Fruit fly (Drosophila melanogaster) whole organism, pupa: ENCODE data around the gene CG31867.

Experiments
- CG10348 ChIP-seq: fragments of 200-800 bp; sonication (Bioruptor generic); IDR thresholded peaks from 2 replicates; pipeline ENCODE4 v1.3.6; 2022; ENCODE audit warnings: missing biosample characterization, missing genetic modification characterization
- CG12605 ChIP-seq: fragments of 200-800 bp; sonication (Bioruptor generic); IDR thresholded peaks from 2 replicates; pipeline ENCODE4 v1.3.6; 2022; ENCODE audit warnings: missing biosample characterization, missing genetic modification characterization
- CG13204 ChIP-seq: fragments of 200-800 bp; sonication (Bioruptor generic); optimal IDR thresholded peaks from 2 replicates; lab custom pipeline; 2018; ENCODE audit warnings: missing biosample characterization, mild to moderate bottlenecking, missing genetic modification characterization, moderate library complexity
- CG14655 ChIP-seq: fragments of 200-800 bp; sonication (Bioruptor generic); optimal IDR thresholded peaks from 3 replicates; lab custom pipeline; 2017; ENCODE audit warnings: mild to moderate bottlenecking, missing biosample characterization, missing genetic modification reagents, missing genetic modification characterization
- CG15710 ChIP-seq: fragments of 200-800 bp; sonication (Bioruptor generic); optimal IDR thresholded peaks from 2 replicates; lab custom pipeline; 2018; ENCODE audit warnings: missing biosample characterization, mild to moderate bottlenecking, missing genetic modification characterization, moderate library complexity
- CG17806 ChIP-seq: fragments of 200-800 bp; sonication (Bioruptor generic); optimal IDR thresholded peaks from 2 replicates; lab custom pipeline; 2018; ENCODE audit warnings: missing biosample characterization, mild to moderate bottlenecking, missing genetic modification characterization, moderate library complexity
- CG32121 ChIP-seq: fragments of 200-800 bp; sonication (Bioruptor generic); IDR thresholded peaks from 2 replicates; pipeline ENCODE4 v1.3.6; 2022; ENCODE audit warnings: missing biosample characterization, missing genetic modification characterization
- CG34367 ChIP-seq: fragments of 200-800 bp; sonication (Bioruptor generic); optimal IDR thresholded peaks from 2 replicates; lab custom pipeline; 2018; ENCODE audit warnings: missing biosample characterization, mild to moderate bottlenecking, missing genetic modification characterization
- CG4496 ChIP-seq: fragments of 200-800 bp; sonication (Bioruptor generic); IDR thresholded peaks from 3 replicates; pipeline ENCODE4 v1.3.6; 2022; ENCODE audit warnings: missing biosample characterization, missing genetic modification characterization
- CG8159 ChIP-seq: fragments of 200-800 bp; sonication (Bioruptor generic); optimal IDR thresholded peaks from 3 replicates; lab custom pipeline; 2018; ENCODE audit warnings: missing biosample characterization, mild to moderate bottlenecking, missing genetic modification characterization, moderate library complexity
- CG8301 ChIP-seq: fragments of 200-800 bp; sonication (Bioruptor generic); optimal IDR thresholded peaks from 2 replicates; lab custom pipeline; 2018; ENCODE audit warnings: missing biosample characterization, mild to moderate bottlenecking, missing genetic modification characterization
- CG9948 ChIP-seq: fragments of 200-800 bp; sonication (Bioruptor generic); optimal IDR thresholded peaks from 2 replicates; lab custom pipeline; 2018; ENCODE audit warnings: missing biosample characterization, mild to moderate bottlenecking, missing genetic modification characterization, moderate library complexity
- D1 ChIP-seq: fragments of 200-800 bp; sonication (Bioruptor generic); optimal IDR thresholded peaks from 2 replicates; lab custom pipeline; 2018; ENCODE audit warnings: missing biosample characterization, mild to moderate bottlenecking, missing genetic modification characterization, moderate library complexity
- EcR ChIP-seq: fragments of 200-800 bp; sonication (Bioruptor generic); optimal IDR thresholded peaks from 3 replicates; lab custom pipeline; 2019; ENCODE audit warnings: missing biosample characterization, missing genetic modification characterization, mild to moderate bottlenecking, moderate library complexity, missing genetic modification reagents
- Ets98B ChIP-seq: fragments of 200-800 bp; sonication (Bioruptor generic); IDR thresholded peaks from 2 replicates; pipeline ENCODE4 v1.3.6; 2022; ENCODE audit warnings: missing biosample characterization, missing genetic modification characterization
- Pif1A ChIP-seq: fragments of 200-800 bp; sonication (Bioruptor generic); optimal IDR thresholded peaks from 3 replicates; lab custom pipeline; 2016; ENCODE audit warnings: missing biosample characterization, missing genetic modification characterization
- Pif1B ChIP-seq: fragments of 200-800 bp; sonication (Bioruptor generic); optimal IDR thresholded peaks from 3 replicates; lab custom pipeline; 2016; ENCODE audit warnings: missing biosample characterization, missing genetic modification characterization
- Snoo ChIP-seq: fragments of 200-800 bp; sonication (Bioruptor generic); optimal IDR thresholded peaks from 3 replicates; lab custom pipeline; 2017; ENCODE audit warnings: missing biosample characterization, mild to moderate bottlenecking, missing genetic modification characterization, inconsistent platforms
- fd96Ca ChIP-seq: fragments of 200-800 bp; sonication (Bioruptor generic); IDR thresholded peaks from 3 replicates; pipeline ENCODE4 v1.3.6; 2022; ENCODE audit warnings: missing biosample characterization, missing genetic modification characterization
- gl ChIP-seq: fragments of 200-800 bp; sonication (Bioruptor generic); optimal IDR thresholded peaks from 2 replicates; lab custom pipeline; 2018; ENCODE audit warnings: missing biosample characterization, mild to moderate bottlenecking, missing genetic modification characterization
- rn ChIP-seq: fragments of 200-800 bp; sonication (Bioruptor generic); IDR thresholded peaks from 2 replicates; pipeline ENCODE4 v1.3.6; 2022; ENCODE audit warnings: missing biosample characterization, missing genetic modification characterization

Gene CG31867

DNA sequence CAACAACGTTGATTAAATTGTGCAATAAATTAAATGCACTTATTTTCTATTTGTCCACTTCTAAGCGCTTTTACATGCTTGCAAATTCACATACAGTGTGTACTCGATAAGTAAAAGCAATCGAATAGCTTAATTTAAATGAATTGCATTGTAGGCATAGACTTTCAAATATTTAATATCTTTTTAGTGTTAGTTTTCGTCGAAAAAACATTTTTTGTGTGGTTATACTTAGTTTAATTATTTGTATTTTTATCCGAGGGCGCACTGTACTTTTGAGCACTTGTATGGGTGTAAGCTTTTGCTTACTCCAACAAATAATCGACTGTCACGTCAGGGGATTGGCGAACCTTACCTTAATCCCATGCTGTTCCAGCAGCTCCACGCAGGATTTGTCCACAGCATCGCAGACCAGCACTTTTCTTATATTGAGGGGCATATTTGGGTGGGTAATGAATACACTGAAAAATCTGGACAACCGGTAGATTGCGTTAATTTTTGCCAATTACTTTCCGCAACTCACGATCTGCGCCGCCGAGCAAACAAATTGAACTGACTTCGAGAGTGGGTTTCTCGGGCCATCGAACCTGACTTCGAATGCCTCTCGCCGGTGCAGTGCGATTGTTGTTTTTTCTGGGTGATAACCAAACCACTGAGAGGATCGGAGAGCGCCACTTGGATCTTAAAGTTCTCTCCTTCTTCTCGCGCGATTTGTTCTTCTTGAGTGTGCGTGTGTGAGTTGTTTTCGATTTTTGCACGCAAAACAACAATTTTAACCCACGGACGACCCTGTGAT, 10.1 kb upstream of the CG31867 start, which contains the start of gene CG6287:
Gene CG6287, minus strand, starts transcription at position 556 of the 793 bp plus-strand sequence.
- no peak for TF ChIP-seq CG13204 (GFP tag; lab: Kevin White, UChicago)
- TF ChIP-seq CG34367 (tag; lab: Kevin White, UChicago), result peak; percentile 85
- TF ChIP-seq Ets98B (GFP tag; lab: Robert Waterston, UW), result peak; percentile 97
- TF ChIP-seq rn (GFP tag; lab: Robert Waterston, UW), result peak; percentile 94
- TF ChIP-seq CG12605, result peak; percentile 87
- TF ChIP-seq CG9948, result peak; percentile 92
- peak; percentile 95 for TF ChIP-seq CG8301 (tag; lab: Kevin White, UChicago)
- peak; percentile 93 for TF ChIP-seq Snoo (tag; lab: Kevin White, UChicago)
- TF ChIP-seq Pif1A (GFP tag; lab: Kevin White, UChicago), result peak; percentile 94
- TF ChIP-seq fd96Ca (GFP tag; lab: Robert Waterston, UW), result peak; percentile 81
- TF ChIP-seq EcR (GFP tag; lab: Kevin White, UChicago), result peak; percentile 99
- TF ChIP-seq CG10348, result peak; percentile 87
- TF ChIP-seq CG32121, result peak; percentile 97
- TF ChIP-seq CG14655 (GFP tag; lab: Kevin White, UChicago), result peak; percentile 94
- peak; percentile 90 for TF ChIP-seq CG15710 (tag; lab: Kevin White, UChicago)
- peak; percentile 93 for TF ChIP-seq CG17806
- TF ChIP-seq gl (tag; lab: Kevin White, UChicago), result peak; percentile 71
- peak; percentile 57 for TF ChIP-seq D1
- TF ChIP-seq CG4496 (GFP tag; lab: Robert Waterston, UW), result peak; percentile 98
- peak; percentile 92 for TF ChIP-seq CG8159 (tag; lab: Kevin White, UChicago)
- TF ChIP-seq Pif1B (GFP tag; lab: Kevin White, UChicago), result peak; percentile 86
- TF ChIP-seq, all 21 proteins: peak for 20

DNA sequence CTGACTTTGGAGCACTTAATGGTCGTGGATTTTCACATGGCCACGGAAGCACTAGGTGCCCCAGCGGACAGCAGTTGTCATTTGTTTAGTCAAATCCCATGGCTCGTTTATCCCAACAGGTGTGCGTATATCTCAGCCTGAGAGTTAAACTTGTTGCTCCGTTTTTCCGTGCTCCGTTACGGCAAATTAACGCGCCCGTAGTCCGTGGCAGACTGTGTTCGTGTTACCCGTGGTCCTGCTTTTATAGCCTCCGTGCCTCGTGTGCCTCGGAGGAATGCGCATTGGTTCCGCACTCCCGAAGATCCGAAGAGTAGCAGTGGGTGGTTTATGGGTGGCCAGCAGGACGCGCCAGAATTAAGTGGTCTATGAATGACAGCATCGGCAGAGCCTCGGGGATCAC, 3.8 kb upstream of the CG31867 start, which contains the start of gene Gyc32E:
Gene Gyc32E, minus strand, starts transcription at position 133 of the 400 bp plus-strand sequence.
- TF ChIP-seq Pif1A (GFP tag; lab: Kevin White, UChicago) (no peak), EcR (GFP tag; lab: Kevin White, UChicago) (no peak), CG17806 (no peak), CG4496 (GFP tag; lab: Robert Waterston, UW) (no peak), Pif1B (GFP tag; lab: Kevin White, UChicago) (no peak), CG34367 (tag; lab: Kevin White, UChicago) (no peak), CG15710 (tag; lab: Kevin White, UChicago) (no peak), fd96Ca (GFP tag; lab: Robert Waterston, UW) (no peak), Ets98B (GFP tag; lab: Robert Waterston, UW) (no peak), CG8159 (tag; lab: Kevin White, UChicago) (no peak), Snoo (tag; lab: Kevin White, UChicago) (no peak), CG13204 (GFP tag; lab: Kevin White, UChicago) (no peak), CG32121 (no peak), CG14655 (GFP tag; lab: Kevin White, UChicago) (no peak), CG12605 (no peak), gl (tag; lab: Kevin White, UChicago) (no peak)

DNA sequence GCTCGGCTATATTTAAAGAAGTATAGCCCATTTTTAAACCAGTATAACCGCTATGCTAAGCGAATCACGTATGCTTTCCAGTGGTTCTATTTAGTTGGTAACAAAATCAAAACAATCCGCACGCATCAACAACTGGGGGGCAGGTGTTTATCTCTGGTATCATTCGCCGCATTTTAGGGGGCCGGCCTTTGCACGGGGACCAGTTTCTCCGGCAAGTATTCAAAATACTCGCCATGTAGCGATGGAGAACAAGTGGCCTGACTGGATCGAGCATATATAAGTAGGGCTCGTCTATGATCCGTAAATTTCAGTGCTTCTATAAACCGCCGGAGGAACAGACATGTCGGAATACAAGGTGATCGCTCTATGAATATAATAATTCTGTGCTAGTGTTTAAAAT, 9.1 kb downstream of the CG31867 start, which contains the start of gene hgo:
Gene hgo, plus strand, starts transcription at position 301 of the 400 bp plus-strand sequence.
- TF ChIP-seq CG32121, result no peak
- TF ChIP-seq EcR (GFP tag; lab: Kevin White, UChicago), result no peak
- no peak for TF ChIP-seq D1
- TF ChIP-seq CG14655 (GFP tag; lab: Kevin White, UChicago), result no peak
- no peak for TF ChIP-seq fd96Ca (GFP tag; lab: Robert Waterston, UW)
- TF ChIP-seq Pif1B (GFP tag; lab: Kevin White, UChicago), result no peak
- no peak for TF ChIP-seq CG17806
- no peak for TF ChIP-seq Ets98B (GFP tag; lab: Robert Waterston, UW)
- TF ChIP-seq Snoo (tag; lab: Kevin White, UChicago), result no peak
- TF ChIP-seq CG13204 (GFP tag; lab: Kevin White, UChicago), result no peak
- TF ChIP-seq gl (tag; lab: Kevin White, UChicago), result no peak
- TF ChIP-seq CG8301 (tag; lab: Kevin White, UChicago), result no peak
- TF ChIP-seq CG4496 (GFP tag; lab: Robert Waterston, UW), result no peak
- TF ChIP-seq CG34367 (tag; lab: Kevin White, UChicago), result no peak
- TF ChIP-seq CG8159 (tag; lab: Kevin White, UChicago), result no peak
- TF ChIP-seq rn (GFP tag; lab: Robert Waterston, UW), result no peak
- TF ChIP-seq Pif1A (GFP tag; lab: Kevin White, UChicago), result no peak
- TF ChIP-seq CG10348, result no peak
- TF ChIP-seq CG15710 (tag; lab: Kevin White, UChicago), result no peak
- TF ChIP-seq CG9948, result no peak

DNA sequence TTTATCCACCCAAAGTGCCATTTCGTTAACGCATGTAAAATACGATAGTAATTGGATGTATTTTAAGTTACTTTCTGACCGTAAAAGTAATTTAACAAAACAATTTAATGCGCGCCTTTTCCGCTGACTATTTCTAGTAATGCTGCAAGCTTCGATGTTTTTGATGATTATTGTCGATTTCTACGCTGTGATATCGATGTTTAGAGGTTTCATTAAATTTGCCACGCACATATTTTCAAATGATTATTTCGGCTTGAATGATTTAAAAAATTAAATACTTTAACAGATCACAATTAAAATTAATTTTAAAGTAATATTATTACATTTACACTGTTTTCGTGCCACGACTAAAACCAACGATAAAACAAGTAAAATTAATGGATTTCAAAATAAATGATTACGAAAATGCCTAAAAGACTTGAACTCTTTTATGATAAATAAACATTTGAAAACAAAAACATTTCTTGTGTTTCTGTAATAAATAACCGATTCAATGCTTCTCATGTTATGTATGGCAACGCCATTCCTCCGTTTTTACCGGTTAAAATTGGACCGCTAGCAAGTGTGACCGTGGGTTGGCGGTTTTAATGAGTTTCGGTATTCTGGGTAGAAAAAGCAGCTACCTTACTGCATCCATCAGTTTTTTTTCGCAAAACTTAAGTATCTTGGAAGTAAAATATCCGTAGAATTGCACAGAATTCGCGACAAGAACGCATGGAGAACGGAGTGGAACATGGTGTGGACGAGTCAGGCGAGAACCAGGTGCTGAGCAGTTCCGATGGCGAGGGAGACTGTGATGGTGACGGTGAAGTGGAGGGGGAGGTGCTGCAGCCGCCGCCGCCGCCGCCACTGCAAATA, 14.8 kb downstream of the CG31867 start, which contains the start of the genes RfC38 and CG4751:
Gene RfC38, minus strand, starts transcription at position 495 of the 858 bp plus-strand sequence.
Gene CG4751, plus strand, starts transcription at position 587 of the 858 bp plus-strand sequence.
- TF ChIP-seq CG8159 (tag; lab: Kevin White, UChicago), result no peak
- TF ChIP-seq gl (tag; lab: Kevin White, UChicago), result no peak
- TF ChIP-seq D1, result no peak
- no peak for TF ChIP-seq CG4496 (GFP tag; lab: Robert Waterston, UW)
- no peak for TF ChIP-seq CG13204 (GFP tag; lab: Kevin White, UChicago)
- no peak for TF ChIP-seq CG17806
- TF ChIP-seq CG32121, result no peak
- TF ChIP-seq CG8301 (tag; lab: Kevin White, UChicago), result no peak
- TF ChIP-seq fd96Ca (GFP tag; lab: Robert Waterston, UW), result no peak
- TF ChIP-seq Pif1A (GFP tag; lab: Kevin White, UChicago), result no peak
- no peak for TF ChIP-seq Snoo (tag; lab: Kevin White, UChicago)
- no peak for TF ChIP-seq CG10348
- TF ChIP-seq Ets98B (GFP tag; lab: Robert Waterston, UW), result no peak
- no peak for TF ChIP-seq CG12605
- TF ChIP-seq CG9948, result no peak
